Fruit fly (Drosophila melanogaster): Measurements from ENCODE around the gene Cf2.

Gene Cf2

DNA sequence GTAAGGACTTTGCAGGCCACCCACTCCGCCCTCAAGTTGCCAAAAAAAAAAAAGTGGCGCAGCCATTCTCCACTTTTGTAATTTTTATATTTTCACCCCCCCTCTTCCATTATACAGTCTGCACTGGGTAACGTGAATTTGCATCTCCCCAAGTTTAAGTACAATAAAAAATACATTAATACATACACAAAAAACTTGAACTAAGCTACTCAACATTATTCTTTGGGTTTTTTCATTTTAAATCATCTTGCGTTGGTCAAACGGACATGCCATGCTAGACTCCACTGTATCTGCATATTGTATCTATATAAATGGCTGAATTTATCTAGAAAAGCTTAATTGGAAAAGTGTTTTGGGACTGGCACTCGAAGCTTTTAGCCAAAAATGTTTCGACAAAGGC lies 21.4 kb downstream of the Cf2 start (continued):
- TF ChIP-seq vnd (GFP tag; IDR thresholded peaks at IDR 0.05; ENCODE audit: partially characterized antibody) (no peak), hbn (GFP tag; IDR thresholded peaks at IDR 0.05; ENCODE audit: partially characterized antibody) (no peak), BEAF-32 (GFP tag; optimal IDR thresholded peaks at IDR 0.05) (no peak), Sox100B (GFP tag; optimal IDR thresholded peaks at IDR 0.05) (no peak), sisA (GFP tag; IDR thresholded peaks at IDR 0.05) (peak; percentile 58), Nf-YC (tag; optimal IDR thresholded peaks at IDR 0.05) (no peak), Hand (GFP tag; optimal IDR thresholded peaks at IDR 0.05) (no peak), lbe (GFP tag; optimal IDR thresholded peaks at IDR 0.05) (no peak), esg (GFP tag; conservative IDR thresholded peaks at IDR 0.05) (peak; percentile 61), CG16813 (GFP tag; IDR thresholded peaks at IDR 0.05; ENCODE audit: partially characterized antibody) (no peak), HLHmδ (GFP tag; optimal IDR thresholded peaks at IDR 0.05) (no peak), CG4707 (GFP tag; optimal IDR thresholded peaks at IDR 0.05) (no peak), CG32767 (GFP tag; IDR thresholded peaks at IDR 0.05) (no peak), Elba2 (GFP tag; optimal IDR thresholded peaks at IDR 0.05) (no peak), CG11398 (GFP tag; optimal IDR thresholded peaks at IDR 0.05) (no peak), zen (tag; optimal IDR thresholded peaks at IDR 0.05) (no peak), seq (GFP tag; IDR thresholded peaks at IDR 0.05) (no peak), Fer1 (GFP tag; optimal IDR thresholded peaks at IDR 0.05) (peak; percentile 64), sima (GFP tag; optimal IDR thresholded peaks at IDR 0.05) (no peak), zf30C (GFP tag; optimal IDR thresholded peaks at IDR 0.05) (no peak), sob (GFP tag; IDR thresholded peaks at IDR 0.05) (0 out of 2 replicates have a peak, but pooled peaks have one; percentile 37), Rx (GFP tag; IDR thresholded peaks at IDR 0.05) (peak; percentile 57; the same call in 1 of the 2 replicates), ewg (GFP tag; optimal IDR thresholded peaks at IDR 0.05) (no peak), trem (tag; optimal IDR thresholded peaks at IDR 0.05) (no peak), CG17385 (GFP tag; optimal IDR thresholded peaks at IDR 0.05) (no peak), CG6765 (GFP tag; optimal IDR thresholded peaks at IDR 0.05) (no peak), CG3838 (GFP tag; optimal IDR thresholded peaks at IDR 0.05) (no peak), hb (GFP tag; IDR thresholded peaks at IDR 0.05; ENCODE audit: partially characterized antibody) (no peak), CG7372 (GFP tag; IDR thresholded peaks at IDR 0.05) (peak; percentile 51), dysf (GFP tag; IDR thresholded peaks at IDR 0.05) (peak; percentile 46; the same call in 1 of the 3 replicates), Atf-2 (GFP tag; optimal IDR thresholded peaks at IDR 0.05) (no peak), CG8765 (GFP tag; IDR thresholded peaks at IDR 0.05) (no peak), schlank (tag; optimal IDR thresholded peaks at IDR 0.05) (no peak), CG2199 (GFP tag; IDR thresholded peaks at IDR 0.05) (no peak), Aef1 (GFP tag; IDR thresholded peaks at IDR 0.05) (peak; percentile 38; the same call in 1 of the 3 replicates), NK7.1 (GFP tag; optimal IDR thresholded peaks at IDR 0.05) (no peak), unc-4 (GFP tag; IDR thresholded peaks at IDR 0.05; ENCODE audit: partially characterized antibody) (no peak), Max (GFP tag; optimal IDR thresholded peaks at IDR 0.05) (no peak), Gsc (GFP tag; IDR thresholded peaks at IDR 0.05) (no peak), pho (GFP tag; optimal IDR thresholded peaks at IDR 0.05) (no peak), CG1603 (tag; optimal IDR thresholded peaks at IDR 0.05) (no peak), Blimp-1 (GFP tag; optimal IDR thresholded peaks at IDR 0.05) (no peak), CG10366 (GFP tag; IDR thresholded peaks at IDR 0.05) (peak; percentile 16; the same call in 1 of the 2 replicates), corto (GFP tag; optimal IDR thresholded peaks at IDR 0.05) (no peak), exex (tag; optimal IDR thresholded peaks at IDR 0.05) (no peak), CG17328 (GFP tag; IDR thresholded peaks at IDR 0.05) (no peak), Trl (optimal IDR thresholded peaks at IDR 0.05) (no peak), Trl (GFP tag; optimal IDR thresholded peaks at IDR 0.05) (no peak), vfl (GFP tag; optimal IDR thresholded peaks at IDR 0.05) (no peak), sqz (GFP tag; optimal IDR thresholded peaks at IDR 0.05) (no peak), amos (GFP tag; IDR thresholded peaks at IDR 0.05; ENCODE audit: partially characterized antibody) (no peak)
